Worm (Caenorhabditis elegans): ENCODE measurements around the gene C15H9.3.

C15H9.3 gene

ce11 chrX:6082660-6083059 is 32.9 kb upstream of the C15H9.3 start, which contains the start of gene C45B2.3:
Gene C45B2.3, plus strand, starts transcription at chrX:6082960.
- TF ChIP-seq unc-39 (tag; optimal IDR thresholded peaks at IDR 0.05) (no peak), elt-2 (tag; optimal IDR thresholded peaks at IDR 0.05) (no peak), sea-2 (GFP tag; optimal IDR thresholded peaks at IDR 0.05) (no peak), lin-39 (tag; optimal IDR thresholded peaks at IDR 0.05) (no peak), nfya-1 (tag; optimal IDR thresholded peaks at IDR 0.05; ENCODE audit: insufficient read depth) (no peak), mdl-1 (tag; optimal IDR thresholded peaks at IDR 0.05) (no peak), zag-1 (tag; optimal IDR thresholded peaks at IDR 0.05) (no peak), fos-1 (tag; optimal IDR thresholded peaks at IDR 0.05) (no peak), elt-3 (tag; optimal IDR thresholded peaks at IDR 0.05) (no peak), tbx-2 (tag; optimal IDR thresholded peaks at IDR 0.05) (no peak), nhr-28 (tag; optimal IDR thresholded peaks at IDR 0.05) (no peak), nhr-237 (tag; optimal IDR thresholded peaks at IDR 0.05) (no peak), ceh-9 (tag; optimal IDR thresholded peaks at IDR 0.05) (no peak), pqm-1 (tag; optimal IDR thresholded peaks at IDR 0.05) (no peak)

- TF ChIP-seq skn-1 (tag; optimal IDR thresholded peaks at IDR 0.05) (no peak), fkh-10 (GFP tag; optimal IDR thresholded peaks at IDR 0.05) (no peak), egl-5 (tag; optimal IDR thresholded peaks at IDR 0.05) (no peak), sea-2 (GFP tag; optimal IDR thresholded peaks at IDR 0.05) (no peak), ceh-16 (tag; optimal IDR thresholded peaks at IDR 0.05) (no peak), eor-1 (tag; optimal IDR thresholded peaks at IDR 0.05) (no peak), unc-39 (tag; optimal IDR thresholded peaks at IDR 0.05) (no peak), nhr-11 (tag; optimal IDR thresholded peaks at IDR 0.05) (no peak), nhr-237 (tag; optimal IDR thresholded peaks at IDR 0.05) (no peak), nhr-67 (tag; optimal IDR thresholded peaks at IDR 0.05) (no peak), lin-39 (tag; optimal IDR thresholded peaks at IDR 0.05) (no peak), ZK546.5 (tag; optimal IDR thresholded peaks at IDR 0.05) (no peak), nhr-25 (tag; optimal IDR thresholded peaks at IDR 0.05) (no peak), nhr-28 (tag; optimal IDR thresholded peaks at IDR 0.05) (no peak), elt-3 (tag; optimal IDR thresholded peaks at IDR 0.05) (no peak), nhr-76 (tag; optimal IDR thresholded peaks at IDR 0.05) (no peak), fkh-2 (tag; optimal IDR thresholded peaks at IDR 0.05) (no peak), aly-2 (tag; optimal IDR thresholded peaks at IDR 0.05) (no peak)
Observed at ce11 chrX:6084439-6084838, 31.2 kb upstream of the C15H9.3 start, which contains the start of gene C45B2.2. Gene C45B2.2, plus strand, starts transcription at chrX:6084739.

DNA sequence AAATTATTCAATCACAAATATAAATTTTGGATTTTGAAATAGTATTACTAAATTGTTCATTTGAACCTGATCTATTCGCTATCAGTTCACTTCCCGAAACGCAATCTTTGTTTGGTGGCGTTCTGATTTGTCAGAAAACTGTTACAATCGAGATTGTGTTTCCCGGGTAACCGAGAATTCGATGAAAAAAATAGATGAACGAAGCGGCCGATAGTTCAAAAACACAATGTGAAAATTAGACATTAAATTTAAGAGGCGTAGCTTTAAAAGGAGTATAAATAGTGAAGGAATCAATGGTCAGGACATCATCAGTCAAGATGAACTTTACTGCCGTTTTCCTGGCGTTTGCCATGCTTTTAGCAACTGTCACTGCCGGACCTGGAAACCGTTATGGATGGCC is 29.8 kb upstream of the C15H9.3 start, which contains the start of gene C45B2.1:
Gene C45B2.1, plus strand, starts transcription at position 301 of the 400 bp plus-strand sequence.
- TF ChIP-seq mdl-1 (tag; optimal IDR thresholded peaks at IDR 0.05): no peak
- no peak for TF ChIP-seq pqm-1 (tag; optimal IDR thresholded peaks at IDR 0.05)
- TF ChIP-seq ztf-11 (tag; optimal IDR thresholded peaks at IDR 0.05): no peak
- TF ChIP-seq skn-1 (tag; optimal IDR thresholded peaks at IDR 0.05): no peak
- TF ChIP-seq fkh-2 (tag; optimal IDR thresholded peaks at IDR 0.05): no peak
- TF ChIP-seq aly-2 (tag; optimal IDR thresholded peaks at IDR 0.05): no peak
- TF ChIP-seq snpc-4 (tag; optimal IDR thresholded peaks at IDR 0.05): no peak
- TF ChIP-seq ZK546.5 (tag; optimal IDR thresholded peaks at IDR 0.05): no peak
- no peak for TF ChIP-seq nhr-25 (tag; optimal IDR thresholded peaks at IDR 0.05)
- TF ChIP-seq ceh-9 (tag; optimal IDR thresholded peaks at IDR 0.05): no peak
- TF ChIP-seq eor-1 (tag; optimal IDR thresholded peaks at IDR 0.05): no peak
- no peak for TF ChIP-seq lin-15B (tag; optimal IDR thresholded peaks at IDR 0.05)
- TF ChIP-seq ztf-4 (tag; optimal IDR thresholded peaks at IDR 0.05): no peak
- TF ChIP-seq lsy-12 (tag; optimal IDR thresholded peaks at IDR 0.05): no peak
- no peak for TF ChIP-seq hmg-11 (tag; optimal IDR thresholded peaks at IDR 0.05)
- TF ChIP-seq ceh-82 (tag; optimal IDR thresholded peaks at IDR 0.05): no peak
- TF ChIP-seq zag-1 (tag; optimal IDR thresholded peaks at IDR 0.05): no peak
- TF ChIP-seq unc-39 (tag; optimal IDR thresholded peaks at IDR 0.05): no peak

DNA sequence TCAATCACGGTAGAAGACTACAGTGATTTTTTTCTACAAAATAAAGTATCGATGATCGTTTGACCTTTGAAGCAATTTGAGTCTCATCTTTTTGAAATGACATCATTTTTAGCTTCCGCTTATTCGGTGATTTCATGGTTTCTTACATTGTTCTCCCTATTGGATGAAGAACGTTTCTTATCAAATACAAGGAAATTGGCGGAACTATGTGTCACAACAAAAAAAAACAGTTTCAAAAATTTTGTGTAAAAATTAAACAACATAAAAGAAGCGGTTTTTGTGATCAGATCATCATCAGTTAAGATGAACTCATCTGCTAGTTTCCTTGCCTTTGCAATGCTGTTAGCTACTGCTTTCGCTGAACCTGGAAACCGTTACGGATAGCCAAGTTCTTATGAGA is 27.9 kb upstream of the C15H9.3 start, which contains the start of gene C45B2.8:
Gene C45B2.8, plus strand, starts transcription at position 301 of the 400 bp plus-strand sequence.
- TF ChIP-seq ceh-82 (tag; optimal IDR thresholded peaks at IDR 0.05) (no peak), pha-4 (tag; optimal IDR thresholded peaks at IDR 0.05) (no peak), nhr-237 (tag; optimal IDR thresholded peaks at IDR 0.05) (no peak), ztf-11 (tag; optimal IDR thresholded peaks at IDR 0.05) (no peak), nhr-25 (tag; optimal IDR thresholded peaks at IDR 0.05) (no peak), fkh-10 (GFP tag; optimal IDR thresholded peaks at IDR 0.05) (no peak), snpc-4 (tag; optimal IDR thresholded peaks at IDR 0.05) (no peak), nhr-67 (tag; optimal IDR thresholded peaks at IDR 0.05) (no peak), hmg-11 (tag; optimal IDR thresholded peaks at IDR 0.05) (no peak), nhr-43 (tag; optimal IDR thresholded peaks at IDR 0.05; ENCODE audit: poor library complexity, severe bottlenecking) (no peak), ZK546.5 (tag; optimal IDR thresholded peaks at IDR 0.05) (no peak), eor-1 (tag; optimal IDR thresholded peaks at IDR 0.05) (no peak)
